Fruit fly (Drosophila melanogaster) whole organism, embryonic: ENCODE measurements around the gene CG31219.

Source experiments
- Ada2b ChIP-seq: fragments of 200-800 bp; sonication (Bioruptor generic); IDR thresholded peaks from 2 replicates; pipeline ENCODE4 v1.3.6; 2022; ENCODE audit warnings: missing biosample characterization, missing genetic modification characterization
- Adf1 ChIP-seq: fragments of 200-800 bp; sonication (Bioruptor generic); IDR thresholded peaks from 2 replicates; pipeline ENCODE4 v1.3.6; 2022; ENCODE audit warnings: missing biosample characterization, missing genetic modification characterization
- Atf-2 ChIP-seq: fragments of 200-800 bp; sonication (Bioruptor generic); optimal IDR thresholded peaks from 2 replicates; lab custom pipeline; 2016; ENCODE audit warnings: missing biosample characterization, missing genetic modification characterization
- Atf3 ChIP-seq: fragments of 200-800 bp; sonication (Bioruptor generic); optimal IDR thresholded peaks from 3 replicates; lab custom pipeline; 2016; ENCODE audit warnings: missing biosample characterization, missing genetic modification characterization
- CG11398 ChIP-seq: fragments of 200-800 bp; sonication (Bioruptor generic); optimal IDR thresholded peaks from 2 replicates; lab custom pipeline; 2016; ENCODE audit warnings: missing biosample characterization, missing genetic modification characterization
- CG12104 ChIP-seq: fragments of 200-800 bp; sonication (Bioruptor generic); optimal IDR thresholded peaks from 3 replicates; lab custom pipeline; 2016; ENCODE audit warnings: missing biosample characterization, missing genetic modification characterization
- CG12299 ChIP-seq: fragments of 200-800 bp; sonication (Bioruptor generic); optimal IDR thresholded peaks from 2 replicates; lab custom pipeline; 2018; ENCODE audit warnings: missing biosample characterization, mild to moderate bottlenecking, missing genetic modification characterization
- CG15011 ChIP-seq: fragments of 200-800 bp; sonication (Bioruptor generic); optimal IDR thresholded peaks from 3 replicates; lab custom pipeline; 2018; ENCODE audit warnings: missing biosample characterization, mild to moderate bottlenecking, missing genetic modification characterization
- CG18619 ChIP-seq: fragments of 200-800 bp; sonication (Bioruptor generic); optimal IDR thresholded peaks from 3 replicates; lab custom pipeline; 2017; ENCODE audit warnings: missing biosample characterization, mild to moderate bottlenecking, missing genetic modification characterization
- CG18764 ChIP-seq: fragments of 200-800 bp; sonication (Bioruptor generic); optimal IDR thresholded peaks from 3 replicates; lab custom pipeline; 2016; ENCODE audit warnings: missing biosample characterization, missing genetic modification characterization
- CG2129 ChIP-seq: fragments of 200-800 bp; sonication (Bioruptor generic); IDR thresholded peaks from 2 replicates; pipeline ENCODE4 v1.3.6; 2022; ENCODE audit warnings: missing biosample characterization, missing genetic modification characterization; ENCODE audit not compliant: partially characterized antibody
- CG3281 ChIP-seq: fragments of 200-800 bp; sonication (Bioruptor generic); optimal IDR thresholded peaks from 3 replicates; lab custom pipeline; 2017; ENCODE audit warnings: missing biosample characterization, mild to moderate bottlenecking, missing genetic modification characterization
- CG33213 ChIP-seq: fragments of 200-800 bp; sonication (Bioruptor generic); optimal IDR thresholded peaks from 3 replicates; lab custom pipeline; 2016; ENCODE audit warnings: missing biosample characterization, missing genetic modification characterization
- CG34224 ChIP-seq: fragments of 200-800 bp; sonication (Bioruptor generic); IDR thresholded peaks from 3 replicates; pipeline ENCODE4 v1.3.6; 2022; ENCODE audit warnings: missing biosample characterization, missing genetic modification characterization; ENCODE audit not compliant: partially characterized antibody
- CG34422 ChIP-seq: fragments of 200-800 bp; sonication (Bioruptor generic); IDR thresholded peaks from 3 replicates; pipeline ENCODE4 v1.3.6; 2022; ENCODE audit warnings: missing biosample characterization, missing genetic modification characterization
- CG6175 ChIP-seq: fragments of 200-800 bp; sonication (Bioruptor generic); IDR thresholded peaks from 3 replicates; pipeline ENCODE4 v1.3.6; 2022; ENCODE audit warnings: missing biosample characterization, missing genetic modification characterization
- CG8290 ChIP-seq, 3 experiments: fragments of 200-800 bp; sonication (Bioruptor generic); optimal IDR thresholded peaks; 2 replicates each; lab custom pipeline; 2016 to 2019; ENCODE audit warnings: missing biosample characterization in 3 of 3, missing genetic modification characterization in 3 of 3, mild to moderate bottlenecking in 2 of 3, moderate library complexity in 1 of 3
- CG9876 ChIP-seq: fragments of 200-800 bp; sonication (Bioruptor generic); optimal IDR thresholded peaks from 2 replicates; lab custom pipeline; 2016; ENCODE audit warnings: missing biosample characterization, missing genetic modification characterization
- Doc3 ChIP-seq: fragments of 200-800 bp; sonication (Bioruptor generic); IDR thresholded peaks from 3 replicates; pipeline ENCODE4 v1.3.6; 2022; ENCODE audit warnings: missing biosample characterization, missing genetic modification characterization; ENCODE audit not compliant: partially characterized antibody
- Dp ChIP-seq: fragments of 200-800 bp; sonication (Bioruptor generic); optimal IDR thresholded peaks from 2 replicates; lab custom pipeline; 2018; ENCODE audit warnings: missing biosample characterization, mild to moderate bottlenecking, missing genetic modification characterization, moderate library complexity
- Fer1 ChIP-seq: fragments of 200-800 bp; sonication (Bioruptor generic); optimal IDR thresholded peaks from 2 replicates; lab custom pipeline; 2017; ENCODE audit warnings: missing biosample characterization, mild to moderate bottlenecking, missing genetic modification characterization
- Gug ChIP-seq: fragments of 200-800 bp; sonication (Bioruptor generic); IDR thresholded peaks from 4 replicates; pipeline ENCODE4 v1.3.6; 2022; ENCODE audit warnings: missing biosample characterization, missing genetic modification characterization
- Hmr ChIP-seq: fragments of 200-800 bp; sonication (Bioruptor generic); optimal IDR thresholded peaks from 3 replicates; lab custom pipeline; 2017; ENCODE audit warnings: mild to moderate bottlenecking, missing biosample characterization, missing genetic modification reagents, missing genetic modification characterization
- Lim3 ChIP-seq: fragments of 200-800 bp; sonication (Bioruptor generic); IDR thresholded peaks from 2 replicates; pipeline ENCODE4 v1.3.6; 2022; ENCODE audit warnings: missing biosample characterization, missing genetic modification characterization
- Meics ChIP-seq: fragments of 200-800 bp; sonication (Bioruptor generic); optimal IDR thresholded peaks from 2 replicates; lab custom pipeline; 2017; ENCODE audit warnings: missing biosample characterization, mild to moderate bottlenecking, missing genetic modification characterization
- Scr ChIP-seq: fragments of 200-800 bp; sonication (Bioruptor generic); IDR thresholded peaks from 2 replicates; pipeline ENCODE4 v1.3.6; 2022; ENCODE audit warnings: missing biosample characterization, missing genetic modification characterization; ENCODE audit not compliant: partially characterized antibody
- Side ChIP-seq: fragments of 200-800 bp; sonication (Bioruptor generic); optimal IDR thresholded peaks from 2 replicates; lab custom pipeline; 2016; ENCODE audit warnings: missing biosample characterization, missing genetic modification characterization
- Sry-β ChIP-seq: fragments of 200-800 bp; sonication (Bioruptor generic); optimal IDR thresholded peaks from 2 replicates; lab custom pipeline; 2018; ENCODE audit warnings: missing biosample characterization, mild to moderate bottlenecking, missing genetic modification characterization, moderate library complexity
- Ssrp ChIP-seq: fragments of 200-800 bp; sonication (Bioruptor generic); optimal IDR thresholded peaks from 2 replicates; lab custom pipeline; 2018; ENCODE audit warnings: missing biosample characterization, mild to moderate bottlenecking, missing genetic modification characterization, moderate library complexity
- Taf1 ChIP-seq: fragments of 200-800 bp; sonication (Bioruptor generic); IDR thresholded peaks from 2 replicates; pipeline ENCODE4 v1.3.6; 2022; ENCODE audit warnings: missing biosample characterization, missing genetic modification characterization
- Trl ChIP-seq, 3 experiments: fragments of >200 bp in 2 of 3; fragments of 200-800 bp in 1 of 3; sonication (Bioruptor generic) in 1 of 3; optimal IDR thresholded peaks; 2 replicates in 1 of 3; 3 replicates in 2 of 3; lab custom pipeline; 2016 to 2017; ENCODE audit warnings: missing biosample characterization in 1 of 3, missing genetic modification characterization in 1 of 3
- abd-A ChIP-seq: fragments of 200-800 bp; sonication (Bioruptor generic); optimal IDR thresholded peaks from 3 replicates; lab custom pipeline; 2019; ENCODE audit warnings: missing biosample characterization, mild to moderate bottlenecking, missing genetic modification characterization, moderate library complexity
- crp ChIP-seq, 2 experiments: fragments of 200-800 bp; sonication (Bioruptor generic); optimal IDR thresholded peaks; 2 replicates in 1 of 2; 3 replicates in 1 of 2; lab custom pipeline; 2017; ENCODE audit warnings: missing biosample characterization in 2 of 2, missing genetic modification characterization in 2 of 2, mild to moderate bottlenecking in 1 of 2, moderate library complexity in 1 of 2
- dati ChIP-seq: fragments of 200-800 bp; sonication (Bioruptor generic); IDR thresholded peaks from 2 replicates; pipeline ENCODE4 v1.3.6; 2022; ENCODE audit warnings: missing biosample characterization, missing genetic modification characterization
- fd3F ChIP-seq: fragments of 200-800 bp; sonication (Bioruptor generic); optimal IDR thresholded peaks from 2 replicates; lab custom pipeline; 2018; ENCODE audit warnings: missing biosample characterization, mild to moderate bottlenecking, missing genetic modification characterization, moderate library complexity
- fd64A ChIP-seq: fragments of 200-800 bp; sonication (Bioruptor generic); optimal IDR thresholded peaks from 3 replicates; lab custom pipeline; 2018; ENCODE audit warnings: missing biosample characterization, mild to moderate bottlenecking, missing genetic modification characterization
- gsb ChIP-seq: fragments of 200-800 bp; sonication (Bioruptor generic); IDR thresholded peaks from 2 replicates; pipeline ENCODE4 v1.3.6; 2022; ENCODE audit warnings: missing biosample characterization, missing genetic modification characterization
- hb ChIP-seq: fragments of 200-800 bp; sonication (Bioruptor generic); IDR thresholded peaks from 3 replicates; pipeline ENCODE4 v1.3.6; 2022; ENCODE audit warnings: missing biosample characterization, missing genetic modification characterization; ENCODE audit not compliant: partially characterized antibody
- kni ChIP-seq: fragments of 200-800 bp; sonication (Bioruptor generic); optimal IDR thresholded peaks from 3 replicates; lab custom pipeline; 2017; ENCODE audit warnings: mild to moderate bottlenecking, missing biosample characterization, missing genetic modification reagents, missing genetic modification characterization
- nerfin-2 ChIP-seq: fragments of 200-800 bp; sonication (Bioruptor generic); IDR thresholded peaks from 2 replicates; pipeline ENCODE4 v1.3.6; 2022; ENCODE audit warnings: missing biosample characterization, missing genetic modification characterization; ENCODE audit not compliant: partially characterized antibody
- p53 ChIP-seq: fragments of 200-800 bp; sonication (Bioruptor generic); optimal IDR thresholded peaks from 2 replicates; lab custom pipeline; 2016; ENCODE audit warnings: missing biosample characterization, missing genetic modification characterization
- pita ChIP-seq: fragments of 200-800 bp; sonication (Bioruptor generic); optimal IDR thresholded peaks from 2 replicates; lab custom pipeline; 2017; ENCODE audit warnings: missing biosample characterization, mild to moderate bottlenecking, missing genetic modification characterization
- run ChIP-seq: fragments of 200-800 bp; sonication (Bioruptor generic); optimal IDR thresholded peaks from 3 replicates; lab custom pipeline; 2018; ENCODE audit warnings: missing biosample characterization, mild to moderate bottlenecking, missing genetic modification characterization
- slp2 ChIP-seq: fragments of 200-800 bp; sonication (Bioruptor generic); optimal IDR thresholded peaks from 2 replicates; lab custom pipeline; 2016; ENCODE audit warnings: missing biosample characterization, missing genetic modification characterization
- stc ChIP-seq: fragments of 200-800 bp; sonication (Bioruptor generic); IDR thresholded peaks from 2 replicates; pipeline ENCODE4 v1.3.6; 2022; ENCODE audit warnings: missing biosample characterization, missing genetic modification characterization
- tin ChIP-seq: fragments of 200-800 bp; sonication (Bioruptor generic); optimal IDR thresholded peaks from 3 replicates; lab custom pipeline; 2016; ENCODE audit warnings: missing biosample characterization, missing genetic modification characterization
- ttk ChIP-seq: fragments of 200-800 bp; sonication (Bioruptor generic); IDR thresholded peaks from 2 replicates; pipeline ENCODE4 v2.1.2; 2022; ENCODE audit warnings: missing biosample characterization, missing genetic modification characterization

Gene CG31219

dm6 chr3R:19644094-19644900 is 6.5 kb upstream of the CG31219 start, which contains the start of gene Vha13 (continued):
- TF ChIP-seq Lim3, result no peak
- no peak for TF ChIP-seq stc
- peak; percentile 36; the same call in 1 of the 3 replicates for TF ChIP-seq CG34224 (GFP tag; lab: Robert Waterston, UW)
- TF ChIP-seq CG12104 (GFP tag; lab: Kevin White, UChicago), result no peak
- TF ChIP-seq Meics, result peak; percentile 21
- no peak; the same call in 1 of the 2 replicates for TF ChIP-seq nerfin-2
- TF ChIP-seq tin (GFP tag; lab: Kevin White, UChicago), result peak; percentile 43
- TF ChIP-seq CG12299 (tag; lab: Kevin White, UChicago), result peak; percentile 29
- peak; percentile 9 for TF ChIP-seq Dp
- TF ChIP-seq pita, result no peak
- TF ChIP-seq Side, result peak; percentile 34
- TF ChIP-seq CG2129 (GFP tag; lab: Robert Waterston, UW), result 0 out of 2 replicates have a peak, but pooled peaks have one; percentile 11
- TF ChIP-seq Hmr (GFP tag; lab: Kevin White, UChicago), result peak; percentile 47
- TF ChIP-seq fd64A, result peak; percentile 44
- no peak for TF ChIP-seq Trl (optimal IDR thresholded peaks at IDR 0.05; lab: Kevin White, UChicago)
- TF ChIP-seq Trl (GFP tag; optimal IDR thresholded peaks at IDR 0.05; lab: Kevin White, UChicago), result peak; percentile 43
- no peak for TF ChIP-seq Doc3 (GFP tag; lab: Robert Waterston, UW)
- TF ChIP-seq Atf-2 (GFP tag; lab: Kevin White, UChicago), result no peak
- TF ChIP-seq CG6175 (GFP tag; lab: Robert Waterston, UW), result no peak
- TF ChIP-seq hb (GFP tag; lab: Robert Waterston, UW), result peak; percentile 52
- TF ChIP-seq Ssrp, result no peak
- peak in 1 of 2 experiments; percentile 56 for TF ChIP-seq crp (GFP tag; optimal IDR thresholded peaks at IDR 0.05; lab: Kevin White, UChicago)
- peak; percentile 24 for TF ChIP-seq CG18619 (GFP tag; lab: Kevin White, UChicago)
- no peak for TF ChIP-seq slp2 (GFP tag; lab: Kevin White, UChicago)
- TF ChIP-seq CG8290 (GFP tag; optimal IDR thresholded peaks at IDR 0.05; lab: Kevin White, UChicago), result no peak
- TF ChIP-seq CG8290 (tag; optimal IDR thresholded peaks at IDR 0.05; lab: Kevin White, UChicago), result peak in 1 of 2 experiments; percentile 87
- TF ChIP-seq Fer1 (GFP tag; lab: Kevin White, UChicago), result peak; percentile 80
- no peak for TF ChIP-seq CG11398 (GFP tag; lab: Kevin White, UChicago)
- no peak for TF ChIP-seq p53 (GFP tag; lab: Kevin White, UChicago)
- TF ChIP-seq gsb (GFP tag; lab: Robert Waterston, UW), result no peak; the same call in 1 of the 2 replicates
- TF ChIP-seq dati (GFP tag; lab: Robert Waterston, UW), result no peak
- 0 out of 2 replicates have a peak, but pooled peaks have one; percentile 9 for TF ChIP-seq Ada2b
- TF ChIP-seq Scr (GFP tag; lab: Robert Waterston, UW), result no peak
- peak; percentile 36 for TF ChIP-seq CG9876 (GFP tag; lab: Kevin White, UChicago)
- TF ChIP-seq CG34422 (GFP tag; lab: Robert Waterston, UW), result peak; percentile 60
- TF ChIP-seq CG15011 (GFP tag; lab: Kevin White, UChicago), result no peak
- no peak for TF ChIP-seq Sry-β (GFP tag; lab: Kevin White, UChicago)
- TF ChIP-seq run (tag; lab: Kevin White, UChicago), result peak; percentile 49
- TF ChIP-seq Atf3 (GFP tag; lab: Kevin White, UChicago), result peak; percentile 60
- TF ChIP-seq ttk, result 0 out of 2 replicates have a peak, but pooled peaks have one; percentile 34
- TF ChIP-seq abd-A (tag; lab: Kevin White, UChicago), result peak; percentile 69
- TF ChIP-seq Gug (GFP tag; lab: Robert Waterston, UW), result peak; percentile 82
- peak; percentile 58; the same call in 1 of the 2 replicates for TF ChIP-seq Taf1 (GFP tag; lab: Robert Waterston, UW)
- peak; percentile 31 for TF ChIP-seq kni
- TF ChIP-seq Adf1 (GFP tag; lab: Robert Waterston, UW), result no peak; the same call in 1 of the 2 replicates
- TF ChIP-seq CG33213 (GFP tag; lab: Kevin White, UChicago), result peak; percentile 26
- TF ChIP-seq CG3281 (GFP tag; lab: Kevin White, UChicago), result peak; percentile 33
- no peak for TF ChIP-seq fd3F (GFP tag; lab: Kevin White, UChicago)
- TF ChIP-seq CG18764 (GFP tag; lab: Kevin White, UChicago), result no peak
